Fruit fly (Drosophila melanogaster) whole organism, embryonic: ENCODE measurements around the gene sud1.

Experiments
- Adf1 ChIP-seq: fragments of 200-800 bp; sonication (Bioruptor generic); IDR thresholded peaks from 2 replicates; pipeline ENCODE4 v1.3.6; 2022; ENCODE audit warnings: missing biosample characterization, missing genetic modification characterization
- Aef1 ChIP-seq: fragments of 200-800 bp; sonication (Bioruptor generic); IDR thresholded peaks from 3 replicates; pipeline ENCODE4 v1.3.6; 2022; ENCODE audit warnings: missing biosample characterization, missing genetic modification characterization
- C15 ChIP-seq: fragments of 200-800 bp; sonication (Bioruptor generic); IDR thresholded peaks from 3 replicates; pipeline ENCODE4 v1.3.6; 2022; ENCODE audit warnings: missing biosample characterization, missing genetic modification characterization
- CG10462 ChIP-seq: fragments of 200-800 bp; sonication (Bioruptor generic); optimal IDR thresholded peaks from 2 replicates; lab custom pipeline; 2016; ENCODE audit warnings: missing biosample characterization, missing genetic modification characterization
- CG10565 ChIP-seq: fragments of 200-800 bp; sonication (Bioruptor generic); optimal IDR thresholded peaks from 3 replicates; lab custom pipeline; 2016; ENCODE audit warnings: missing biosample characterization, mild to moderate bottlenecking, missing genetic modification characterization
- CG14014 ChIP-seq: fragments of 200-800 bp; sonication (Bioruptor generic); IDR thresholded peaks from 2 replicates; pipeline ENCODE4 v1.3.6; 2022; ENCODE audit warnings: missing biosample characterization, missing genetic modification characterization
- CG15073 ChIP-seq: fragments of 200-800 bp; sonication (Bioruptor generic); optimal IDR thresholded peaks from 2 replicates; lab custom pipeline; 2016; ENCODE audit warnings: missing biosample characterization, missing genetic modification characterization
- CG15479 ChIP-seq: fragments of 200-800 bp; sonication (Bioruptor generic); optimal IDR thresholded peaks from 3 replicates; lab custom pipeline; 2019; ENCODE audit warnings: missing biosample characterization, mild to moderate bottlenecking, missing genetic modification characterization, moderate library complexity
- CG15696 ChIP-seq: fragments of 200-800 bp; sonication (Bioruptor generic); optimal IDR thresholded peaks from 2 replicates; lab custom pipeline; 2019; ENCODE audit warnings: missing biosample characterization, mild to moderate bottlenecking, missing genetic modification characterization, moderate library complexity
- CG17328 ChIP-seq: fragments of 200-800 bp; sonication (Bioruptor generic); IDR thresholded peaks from 2 replicates; pipeline ENCODE4 v1.3.6; 2022; ENCODE audit warnings: missing biosample characterization, missing genetic modification characterization
- CG17802 ChIP-seq: fragments of 200-800 bp; sonication (Bioruptor generic); optimal IDR thresholded peaks from 2 replicates; lab custom pipeline; 2018; ENCODE audit warnings: missing biosample characterization, mild to moderate bottlenecking, missing genetic modification characterization, moderate library complexity
- CG3281 ChIP-seq: fragments of 200-800 bp; sonication (Bioruptor generic); optimal IDR thresholded peaks from 3 replicates; lab custom pipeline; 2017; ENCODE audit warnings: missing biosample characterization, mild to moderate bottlenecking, missing genetic modification characterization
- CG42726 ChIP-seq: fragments of 200-800 bp; sonication (Bioruptor generic); IDR thresholded peaks from 2 replicates; pipeline ENCODE4 v1.3.6; 2022; ENCODE audit warnings: missing biosample characterization, missing genetic modification characterization; ENCODE audit not compliant: partially characterized antibody
- CG4424 ChIP-seq: fragments of 200-800 bp; sonication (Bioruptor generic); optimal IDR thresholded peaks from 3 replicates; lab custom pipeline; 2016; ENCODE audit warnings: missing biosample characterization, missing genetic modification characterization
- CG6854 ChIP-seq: fragments of 200-800 bp; sonication (Bioruptor generic); optimal IDR thresholded peaks from 3 replicates; lab custom pipeline; 2017; ENCODE audit warnings: missing biosample characterization, mild to moderate bottlenecking, missing genetic modification characterization
- CG7745 ChIP-seq: fragments of 200-800 bp; sonication (Bioruptor generic); optimal IDR thresholded peaks from 2 replicates; lab custom pipeline; 2018; ENCODE audit warnings: missing biosample characterization, mild to moderate bottlenecking, missing genetic modification characterization, moderate library complexity
- CG9609 ChIP-seq: fragments of 200-800 bp; sonication (Bioruptor generic); optimal IDR thresholded peaks from 3 replicates; lab custom pipeline; 2016; ENCODE audit warnings: missing biosample characterization, missing genetic modification characterization
- CkIIα-i1 ChIP-seq: fragments of 200-800 bp; sonication (Bioruptor generic); IDR thresholded peaks from 2 replicates; pipeline ENCODE4 v1.3.6; 2022; ENCODE audit warnings: missing biosample characterization, missing genetic modification characterization
- Deaf1 ChIP-seq: fragments of 200-800 bp; optimal IDR thresholded peaks from 3 replicates; lab custom pipeline; 2019; ENCODE audit warnings: missing biosample characterization, mild to moderate bottlenecking, missing genetic modification characterization, moderate library complexity
- Gsc ChIP-seq: fragments of 200-800 bp; sonication (Bioruptor generic); IDR thresholded peaks from 2 replicates; pipeline ENCODE4 v1.3.6; 2022; ENCODE audit warnings: missing biosample characterization, missing genetic modification characterization
- H2.0 ChIP-seq: fragments of 200-800 bp; sonication (Bioruptor generic); IDR thresholded peaks from 2 replicates; pipeline ENCODE4 v1.3.6; 2022; ENCODE audit warnings: missing biosample characterization, missing genetic modification characterization
- HHEX ChIP-seq: fragments of 200-800 bp; sonication (Bioruptor generic); optimal IDR thresholded peaks from 3 replicates; lab custom pipeline; 2017; ENCODE audit warnings: missing biosample characterization, mild to moderate bottlenecking, missing genetic modification characterization, missing genetic modification reagents
- HLH4C ChIP-seq: fragments of 200-800 bp; sonication (Bioruptor generic); IDR thresholded peaks from 3 replicates; pipeline ENCODE4 v1.3.6; 2022; ENCODE audit warnings: missing biosample characterization, missing genetic modification characterization; ENCODE audit not compliant: partially characterized antibody
- Hr39 ChIP-seq: fragments of >200 bp; optimal IDR thresholded peaks from 2 replicates; lab custom pipeline; 2017
- Hr51 ChIP-seq, 2 experiments: fragments of 200-800 bp; sonication (Bioruptor generic); optimal IDR thresholded peaks; 2 replicates in 1 of 2; 3 replicates in 1 of 2; lab custom pipeline; 2016 to 2018; ENCODE audit warnings: missing biosample characterization in 2 of 2, missing genetic modification characterization in 2 of 2, mild to moderate bottlenecking in 1 of 2, moderate library complexity in 1 of 2
- Meics ChIP-seq: fragments of 200-800 bp; sonication (Bioruptor generic); optimal IDR thresholded peaks from 2 replicates; lab custom pipeline; 2017; ENCODE audit warnings: missing biosample characterization, mild to moderate bottlenecking, missing genetic modification characterization
- NFAT ChIP-seq: fragments of 200-800 bp; sonication (Bioruptor generic); IDR thresholded peaks from 2 replicates; pipeline ENCODE4 v1.3.6; 2022; ENCODE audit warnings: missing biosample characterization, missing genetic modification characterization
- Sox100B ChIP-seq: fragments of 200-800 bp; sonication (Bioruptor generic); optimal IDR thresholded peaks from 3 replicates; lab custom pipeline; 2018; ENCODE audit warnings: missing biosample characterization, mild to moderate bottlenecking, missing genetic modification characterization
- Xbp1 ChIP-seq: fragments of 200-800 bp; sonication (Bioruptor generic); optimal IDR thresholded peaks from 3 replicates; lab custom pipeline; 2016; ENCODE audit warnings: missing biosample characterization, mild to moderate bottlenecking, missing genetic modification characterization
- ac ChIP-seq: fragments of 200-800 bp; sonication (Bioruptor generic); optimal IDR thresholded peaks from 3 replicates; lab custom pipeline; 2017; ENCODE audit warnings: missing biosample characterization, mild to moderate bottlenecking, missing genetic modification characterization
- bcd ChIP-seq: fragments of 200-800 bp; sonication (Bioruptor generic); optimal IDR thresholded peaks from 2 replicates; lab custom pipeline; 2017; ENCODE audit warnings: missing biosample characterization, mild to moderate bottlenecking, missing genetic modification characterization
- br ChIP-seq: fragments of >200 bp; optimal IDR thresholded peaks from 2 replicates; lab custom pipeline; 2017
- chif ChIP-seq, 2 experiments: fragments of 200-800 bp; sonication (Bioruptor generic); optimal IDR thresholded peaks; 3 replicates each; lab custom pipeline; 2016; ENCODE audit warnings: missing biosample characterization in 2 of 2, missing genetic modification characterization in 2 of 2
- corto ChIP-seq: fragments of 200-800 bp; sonication (Bioruptor generic); optimal IDR thresholded peaks from 2 replicates; lab custom pipeline; 2016; ENCODE audit warnings: missing biosample characterization, mild to moderate bottlenecking, missing genetic modification characterization, moderate library complexity
- eve ChIP-seq, 2 experiments: fragments of >200 bp; optimal IDR thresholded peaks; 2 replicates each; lab custom pipeline; 2017; ENCODE audit warnings: missing biosample characterization in 2 of 2, missing genetic modification characterization in 2 of 2
- hb ChIP-seq: fragments of 200-800 bp; sonication (Bioruptor generic); IDR thresholded peaks from 3 replicates; pipeline ENCODE4 v1.3.6; 2022; ENCODE audit warnings: missing biosample characterization, missing genetic modification characterization; ENCODE audit not compliant: partially characterized antibody
- kay ChIP-seq: fragments of 200-800 bp; sonication (Bioruptor generic); optimal IDR thresholded peaks from 2 replicates; lab custom pipeline; 2016; ENCODE audit warnings: missing biosample characterization, missing genetic modification characterization
- nerfin-1 ChIP-seq: fragments of 200-800 bp; sonication (Bioruptor generic); optimal IDR thresholded peaks from 3 replicates; lab custom pipeline; 2019; ENCODE audit warnings: missing biosample characterization, mild to moderate bottlenecking, missing genetic modification characterization, moderate library complexity
- otp ChIP-seq: fragments of 200-800 bp; sonication (Bioruptor generic); IDR thresholded peaks from 3 replicates; pipeline ENCODE4, ENCODE4 v1.3.6; 2022; ENCODE audit warnings: missing biosample characterization, missing genetic modification characterization
- pfk ChIP-seq: fragments of 200-800 bp; sonication (Bioruptor generic); optimal IDR thresholded peaks from 2 replicates; lab custom pipeline; 2018; ENCODE audit warnings: missing biosample characterization, mild to moderate bottlenecking, missing genetic modification characterization, moderate library complexity
- phol ChIP-seq: fragments of 200-800 bp; sonication (Bioruptor generic); optimal IDR thresholded peaks from 3 replicates; lab custom pipeline; 2018; ENCODE audit warnings: missing biosample characterization, mild to moderate bottlenecking, missing genetic modification characterization, moderate library complexity
- pita ChIP-seq: fragments of 200-800 bp; sonication (Bioruptor generic); optimal IDR thresholded peaks from 2 replicates; lab custom pipeline; 2017; ENCODE audit warnings: missing biosample characterization, mild to moderate bottlenecking, missing genetic modification characterization
- pros ChIP-seq: fragments of 200-800 bp; sonication (Bioruptor generic); optimal IDR thresholded peaks from 3 replicates; lab custom pipeline; 2019; ENCODE audit warnings: missing biosample characterization, mild to moderate bottlenecking, missing genetic modification characterization, moderate library complexity
- repo ChIP-seq: fragments of 200-800 bp; sonication (Bioruptor generic); optimal IDR thresholded peaks from 2 replicates; lab custom pipeline; 2016; ENCODE audit warnings: missing biosample characterization, missing genetic modification characterization
- slou ChIP-seq: fragments of 200-800 bp; sonication (Bioruptor generic); optimal IDR thresholded peaks from 3 replicates; lab custom pipeline; 2016; ENCODE audit warnings: missing biosample characterization, missing genetic modification characterization
- ssp ChIP-seq: fragments of 200-800 bp; sonication (Bioruptor generic); IDR thresholded peaks from 2 replicates; pipeline ENCODE4 v1.3.6; 2022; ENCODE audit warnings: missing biosample characterization, missing genetic modification characterization
- toy ChIP-seq: fragments of 200-800 bp; sonication (Bioruptor generic); IDR thresholded peaks from 2 replicates; pipeline ENCODE4 v1.3.6; 2022; ENCODE audit warnings: missing biosample characterization, missing genetic modification characterization
- vvl ChIP-seq: fragments of 200-800 bp; sonication (Bioruptor generic); IDR thresholded peaks from 2 replicates; pipeline ENCODE4 v1.3.6; 2022; ENCODE audit warnings: missing biosample characterization, missing genetic modification characterization
- wdn ChIP-seq: fragments of 200-800 bp; sonication (Bioruptor generic); IDR thresholded peaks from 2 replicates; pipeline ENCODE4 v1.3.6; 2022; ENCODE audit warnings: missing biosample characterization, missing genetic modification characterization
- wor ChIP-seq: fragments of 200-800 bp; sonication (Bioruptor generic); IDR thresholded peaks from 2 replicates; pipeline ENCODE4 v1.3.6; 2022; ENCODE audit warnings: missing biosample characterization, missing genetic modification characterization
- zen2 ChIP-seq: fragments of 200-800 bp; sonication (Bioruptor generic); IDR thresholded peaks from 3 replicates; pipeline ENCODE4 v1.3.6; 2022; ENCODE audit warnings: missing biosample characterization, missing genetic modification characterization; ENCODE audit not compliant: partially characterized antibody

sud1 gene

DNA sequence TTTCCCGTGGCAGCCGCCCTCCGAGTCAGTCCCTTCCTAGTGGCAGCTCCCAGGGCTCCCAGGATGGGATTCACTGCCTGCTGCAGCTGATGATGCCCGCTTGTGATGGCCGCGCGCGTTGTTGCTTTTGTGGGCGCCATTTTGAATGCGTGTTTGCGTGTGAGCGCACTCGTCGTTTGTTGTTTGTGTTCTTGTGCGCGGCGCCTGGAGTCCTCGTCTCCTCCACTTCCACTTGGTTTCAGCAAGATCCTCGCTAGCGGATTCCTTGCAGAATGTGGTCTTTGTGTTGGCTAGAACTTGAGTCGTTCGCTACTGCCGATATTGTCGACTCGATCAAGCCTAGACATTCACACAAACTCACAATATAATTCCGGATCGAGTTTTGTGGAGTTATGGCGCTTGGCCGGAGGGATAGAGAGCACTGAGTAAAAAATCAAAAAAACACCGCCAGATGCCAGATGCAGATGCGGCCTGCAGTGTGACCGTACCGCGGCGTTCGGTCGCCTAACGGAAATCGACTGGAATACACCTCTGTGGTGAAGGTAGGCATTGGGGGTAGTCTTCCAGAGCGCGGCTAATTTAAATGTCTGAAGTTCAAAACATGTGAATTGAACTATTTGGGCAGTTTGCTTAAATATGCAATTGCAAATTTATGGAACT, 47.1 kb downstream of the sud1 start, which contains the start of gene CycB3 (continued):
- no peak for TF ChIP-seq pros (GFP tag; lab: Kevin White, UChicago)
- no peak for TF ChIP-seq Aef1 (GFP tag; lab: Robert Waterston, UW)
- TF ChIP-seq Hr51 (GFP tag; optimal IDR thresholded peaks at IDR 0.05; lab: Kevin White, UChicago): no peak
- TF ChIP-seq otp (GFP tag; lab: Robert Waterston, UW): no peak
- no peak for TF ChIP-seq Sox100B (GFP tag; lab: Kevin White, UChicago)
- TF ChIP-seq CG6854 (GFP tag; lab: Kevin White, UChicago): no peak
- TF ChIP-seq CG17328: peak; percentile 46; the same call in 1 of the 2 replicates
- peak in 1 of 2 experiments; percentile 25 for TF ChIP-seq chif (GFP tag; optimal IDR thresholded peaks at IDR 0.05; lab: Kevin White, UChicago)
- no peak for TF ChIP-seq hb (GFP tag; lab: Robert Waterston, UW)
- TF ChIP-seq CG10462: no peak
- TF ChIP-seq zen2 (GFP tag; lab: Robert Waterston, UW): no peak
- peak; percentile 64 for TF ChIP-seq vvl
- TF ChIP-seq kay: no peak
- peak; percentile 38 for TF ChIP-seq pfk (GFP tag; lab: Kevin White, UChicago)
- TF ChIP-seq corto: no peak
- no peak for TF ChIP-seq CG10565 (GFP tag; lab: Kevin White, UChicago)
- TF ChIP-seq CkIIα-i1 (GFP tag; lab: Robert Waterston, UW): no peak
- TF ChIP-seq ssp (GFP tag; lab: Robert Waterston, UW): peak; percentile 74
- no peak for TF ChIP-seq H2.0 (GFP tag; lab: Robert Waterston, UW)
- peak; percentile 40 for TF ChIP-seq nerfin-1 (tag; lab: Kevin White, UChicago)
- no peak for TF ChIP-seq CG15696 (tag; lab: Kevin White, UChicago)
- TF ChIP-seq repo: peak; percentile 25
- no peak for TF ChIP-seq NFAT (GFP tag; lab: Robert Waterston, UW)
- TF ChIP-seq C15 (GFP tag; lab: Robert Waterston, UW): no peak
- 0 out of 2 replicates have a peak, but pooled peaks have one; percentile 6 for TF ChIP-seq CG42726 (GFP tag; lab: Robert Waterston, UW)
- TF ChIP-seq phol (tag; lab: Kevin White, UChicago): peak; percentile 91
- no peak for TF ChIP-seq Xbp1 (GFP tag; lab: Kevin White, UChicago)
- TF ChIP-seq HLH4C (GFP tag; lab: Robert Waterston, UW): no peak
- TF ChIP-seq CG17802 (tag; lab: Kevin White, UChicago): no peak
- TF ChIP-seq Meics (GFP tag; lab: Kevin White, UChicago): no peak
- peak; percentile 41 for TF ChIP-seq CG3281
- no peak for TF ChIP-seq CG4424 (GFP tag; lab: Kevin White, UChicago)
- no peak for TF ChIP-seq HHEX (GFP tag; lab: Kevin White, UChicago)
- TF ChIP-seq CG14014 (GFP tag; lab: Robert Waterston, UW): 0 out of 2 replicates have a peak, but pooled peaks have one; percentile 31
- no peak for TF ChIP-seq wdn
- no peak for TF ChIP-seq Adf1 (GFP tag; lab: Robert Waterston, UW)
- TF ChIP-seq CG15073 (GFP tag; lab: Kevin White, UChicago): no peak
- TF ChIP-seq pita (GFP tag; lab: Kevin White, UChicago): no peak
- TF ChIP-seq CG9609: no peak
- TF ChIP-seq CG15479 (GFP tag; lab: Kevin White, UChicago): no peak
- TF ChIP-seq Deaf1 (tag; lab: Kevin White, UChicago): no peak
- no peak for TF ChIP-seq Gsc (GFP tag; lab: Robert Waterston, UW)
- TF ChIP-seq slou (GFP tag; lab: Kevin White, UChicago): no peak
- TF ChIP-seq bcd (GFP tag; lab: Kevin White, UChicago): peak; percentile 34
- peak; percentile 35 for TF ChIP-seq ac (GFP tag; lab: Kevin White, UChicago)
- TF ChIP-seq Hr39 (lab: Kevin White, UChicago): no peak
- no peak for TF ChIP-seq CG7745 (tag; lab: Kevin White, UChicago)
- no peak for TF ChIP-seq br (lab: Kevin White, UChicago)
- TF ChIP-seq toy (GFP tag; lab: Robert Waterston, UW): no peak
- no peak for TF ChIP-seq wor (GFP tag; lab: Robert Waterston, UW)
- no peak for TF ChIP-seq eve (GFP tag; optimal IDR thresholded peaks at IDR 0.05; lab: Kevin White, UChicago)
